Worm (Caenorhabditis elegans) whole organism, early embryonic: ENCODE results near the gene M162.15.

ENCODE experiments used
- F13C5.2 ChIP-seq: sonication (generic microtip); optimal IDR thresholded peaks from 2 replicates; lab custom pipeline; 2017; ENCODE audit warnings: mild to moderate bottlenecking, missing genetic modification characterization, inconsistent platforms, missing compliant biosample characterization
- ama-1 ChIP-seq: fragments of 150-350 bp; optimal IDR thresholded peaks from 2 replicates; lab custom pipeline; 2014
- ceh-13 ChIP-seq: fragments of 200-800 bp; sonication (Bioruptor generic); optimal IDR thresholded peaks from 2 replicates; lab custom pipeline; 2018; ENCODE audit warnings: mild to moderate bottlenecking, missing genetic modification characterization, missing compliant biosample characterization
- ets-7 ChIP-seq: sonication (generic microtip); optimal IDR thresholded peaks from 2 replicates; lab custom pipeline; 2016; ENCODE audit warnings: missing genotype, missing genetic modification characterization, missing compliant biosample characterization
- flt-1 ChIP-seq: fragments of 200-800 bp; sonication (Bioruptor generic); IDR thresholded peaks from 2 replicates; pipeline ENCODE4 v1.3.6; 2022; ENCODE audit warnings: missing genetic modification characterization, missing compliant biosample characterization
- hmbx-1 ChIP-seq: sonication (generic microtip); optimal IDR thresholded peaks from 2 replicates; lab custom pipeline; 2016; ENCODE audit warnings: mild to moderate bottlenecking, missing genetic modification characterization, missing compliant biosample characterization
- hmg-4 ChIP-seq: fragments of 200-800 bp; sonication (Bioruptor generic); optimal IDR thresholded peaks from 2 replicates; lab custom pipeline; 2018; ENCODE audit warnings: mild to moderate bottlenecking, missing genetic modification characterization, missing compliant biosample characterization

ce11 chrV:19738117-19738516, 33.4 kb downstream of the M162.15 start, which contains the start of gene fbxa-131:
- no peak for TF ChIP-seq ama-1
- no peak for TF ChIP-seq hmbx-1
- no peak for TF ChIP-seq ceh-13
- no peak for TF ChIP-seq hmg-4 (GFP tag; lab: Kevin White, UChicago)
- TF ChIP-seq F13C5.2 (tag; lab: Kevin White, UChicago): no peak
- no peak for TF ChIP-seq flt-1 (GFP tag; lab: Robert Waterston, UW)
- TF ChIP-seq ets-7 (tag; lab: Kevin White, UChicago): no peak
